Fruit fly (Drosophila melanogaster) whole organism, embryonic: Measurements from ENCODE around the gene CG13250.

Source experiments
- B-H1 ChIP-seq: fragments of 200-800 bp; sonication (Bioruptor generic); IDR thresholded peaks from 3 replicates; pipeline ENCODE4 v1.3.6; 2022; ENCODE audit warnings: missing biosample characterization, missing genetic modification characterization
- CG11696 ChIP-seq: fragments of 200-800 bp; sonication (Bioruptor generic); IDR thresholded peaks from 2 replicates; pipeline ENCODE4 v1.3.6; 2022; ENCODE audit warnings: missing biosample characterization, missing genetic modification characterization
- CG12104 ChIP-seq: fragments of 200-800 bp; sonication (Bioruptor generic); optimal IDR thresholded peaks from 3 replicates; lab custom pipeline; 2016; ENCODE audit warnings: missing biosample characterization, missing genetic modification characterization
- CG12299 ChIP-seq: fragments of 200-800 bp; sonication (Bioruptor generic); optimal IDR thresholded peaks from 2 replicates; lab custom pipeline; 2018; ENCODE audit warnings: missing biosample characterization, mild to moderate bottlenecking, missing genetic modification characterization
- CG14667 ChIP-seq: fragments of 200-800 bp; sonication (Bioruptor generic); IDR thresholded peaks from 2 replicates; pipeline ENCODE4 v1.3.6; 2022; ENCODE audit warnings: missing biosample characterization, missing genetic modification characterization
- CG14965 ChIP-seq: fragments of 200-800 bp; sonication (Bioruptor generic); optimal IDR thresholded peaks from 2 replicates; lab custom pipeline; 2016; ENCODE audit warnings: missing biosample characterization, missing genetic modification characterization, borderline replicate concordance
- CG18599 ChIP-seq: fragments of 200-800 bp; sonication (Bioruptor generic); optimal IDR thresholded peaks from 3 replicates; lab custom pipeline; 2017; ENCODE audit warnings: missing biosample characterization, missing genetic modification characterization, mild to moderate bottlenecking, moderate library complexity, missing genetic modification reagents
- CG2678 ChIP-seq: fragments of 200-800 bp; sonication (Bioruptor generic); optimal IDR thresholded peaks from 3 replicates; lab custom pipeline; 2019; ENCODE audit warnings: missing biosample characterization, mild to moderate bottlenecking, missing genetic modification characterization, moderate library complexity
- CG2875 ChIP-seq: fragments of 200-800 bp; sonication (Bioruptor generic); optimal IDR thresholded peaks from 2 replicates; lab custom pipeline; 2017; ENCODE audit warnings: missing biosample characterization, mild to moderate bottlenecking, missing genetic modification characterization, missing genetic modification reagents
- CG4282 ChIP-seq: fragments of 200-800 bp; sonication (Bioruptor generic); optimal IDR thresholded peaks from 2 replicates; lab custom pipeline; 2016; ENCODE audit warnings: missing biosample characterization, missing genetic modification characterization
- CG4617 ChIP-seq: fragments of 200-800 bp; sonication (Bioruptor generic); optimal IDR thresholded peaks from 3 replicates; lab custom pipeline; 2016; ENCODE audit warnings: missing biosample characterization, missing genetic modification characterization, borderline replicate concordance
- CG6689 ChIP-seq: fragments of 200-800 bp; sonication (Bioruptor generic); IDR thresholded peaks from 2 replicates; pipeline ENCODE4 v1.3.6; 2022; ENCODE audit warnings: missing biosample characterization, missing genetic modification characterization
- CG6791 ChIP-seq: fragments of 200-800 bp; sonication (Bioruptor generic); IDR thresholded peaks from 3 replicates; pipeline ENCODE4 v1.3.6; 2022; ENCODE audit warnings: missing biosample characterization, missing genetic modification characterization; ENCODE audit not compliant: partially characterized antibody
- CG7357 ChIP-seq: fragments of 200-800 bp; sonication (Bioruptor generic); IDR thresholded peaks from 3 replicates; pipeline ENCODE4 v1.3.6; 2022; ENCODE audit warnings: missing biosample characterization, missing genetic modification characterization
- CTCF ChIP-seq: fragments of 200-800 bp; sonication (Bioruptor generic); optimal IDR thresholded peaks from 2 replicates; lab custom pipeline; 2017; ENCODE audit warnings: missing biosample characterization, mild to moderate bottlenecking, missing genetic modification characterization, moderate library complexity
- Chrac-16 ChIP-seq: fragments of 200-800 bp; sonication (Bioruptor generic); optimal IDR thresholded peaks from 3 replicates; lab custom pipeline; 2016; ENCODE audit warnings: missing biosample characterization, missing genetic modification characterization
- CrebB ChIP-seq: fragments of 200-800 bp; sonication (Bioruptor generic); optimal IDR thresholded peaks from 3 replicates; lab custom pipeline; 2018; ENCODE audit warnings: missing biosample characterization, mild to moderate bottlenecking, missing genetic modification characterization
- Dek ChIP-seq: fragments of 200-800 bp; sonication (Bioruptor generic); optimal IDR thresholded peaks from 3 replicates; lab custom pipeline; 2019; ENCODE audit warnings: missing biosample characterization, mild to moderate bottlenecking, missing genetic modification characterization, moderate library complexity
- Dip2 ChIP-seq: fragments of 200-800 bp; sonication (Bioruptor generic); IDR thresholded peaks from 2 replicates; pipeline ENCODE4 v1.3.6; 2022; ENCODE audit warnings: missing biosample characterization, missing genetic modification characterization
- Drgx ChIP-seq: fragments of 200-800 bp; sonication (Bioruptor generic); IDR thresholded peaks from 2 replicates; pipeline ENCODE4 v1.3.6; 2022; ENCODE audit warnings: missing biosample characterization, missing genetic modification characterization
- Fer1 ChIP-seq: fragments of 200-800 bp; sonication (Bioruptor generic); optimal IDR thresholded peaks from 2 replicates; lab custom pipeline; 2017; ENCODE audit warnings: missing biosample characterization, mild to moderate bottlenecking, missing genetic modification characterization
- Gsc ChIP-seq: fragments of 200-800 bp; sonication (Bioruptor generic); IDR thresholded peaks from 2 replicates; pipeline ENCODE4 v1.3.6; 2022; ENCODE audit warnings: missing biosample characterization, missing genetic modification characterization
- H15 ChIP-seq: fragments of 200-800 bp; sonication (Bioruptor generic); IDR thresholded peaks from 3 replicates; pipeline ENCODE4 v1.3.6; 2022; ENCODE audit warnings: missing biosample characterization, missing genetic modification characterization
- Hey ChIP-seq: fragments of 200-800 bp; sonication (Bioruptor generic); optimal IDR thresholded peaks from 3 replicates; lab custom pipeline; 2018; ENCODE audit warnings: missing biosample characterization, mild to moderate bottlenecking, missing genetic modification characterization
- Lhr ChIP-seq: fragments of 200-800 bp; sonication (Bioruptor generic); optimal IDR thresholded peaks from 3 replicates; lab custom pipeline; 2017; ENCODE audit warnings: mild to moderate bottlenecking, missing biosample characterization, missing genetic modification reagents, missing genetic modification characterization
- Mad ChIP-seq: fragments of 200-800 bp; sonication (Bioruptor generic); optimal IDR thresholded peaks from 2 replicates; lab custom pipeline; 2016; ENCODE audit warnings: missing biosample characterization, missing genetic modification characterization
- NC2β ChIP-seq: fragments of 200-800 bp; sonication (Bioruptor generic); optimal IDR thresholded peaks from 2 replicates; lab custom pipeline; 2016; ENCODE audit warnings: missing biosample characterization, missing genetic modification characterization
- NK7.1 ChIP-seq: fragments of 200-800 bp; sonication (Bioruptor generic); optimal IDR thresholded peaks from 3 replicates; lab custom pipeline; 2016; ENCODE audit warnings: missing biosample characterization, missing genetic modification characterization
- Rx ChIP-seq: fragments of 200-800 bp; sonication (Bioruptor generic); IDR thresholded peaks from 2 replicates; pipeline ENCODE4 v1.3.6; 2022; ENCODE audit warnings: missing biosample characterization, missing genetic modification characterization
- YL-1 ChIP-seq: fragments of 200-800 bp; sonication (Bioruptor generic); optimal IDR thresholded peaks from 3 replicates; lab custom pipeline; 2017; ENCODE audit warnings: missing biosample characterization, mild to moderate bottlenecking, missing genetic modification characterization
- ash1 ChIP-seq: fragments of 200-800 bp; sonication (Bioruptor generic); optimal IDR thresholded peaks from 2 replicates; lab custom pipeline; 2018; ENCODE audit warnings: missing biosample characterization, mild to moderate bottlenecking, missing genetic modification characterization
- bowl ChIP-seq: fragments of 200-800 bp; sonication (Bioruptor generic); IDR thresholded peaks from 2 replicates; pipeline ENCODE4 v1.3.6; 2022; ENCODE audit warnings: missing biosample characterization, missing genetic modification characterization
- danr ChIP-seq: fragments of 200-800 bp; sonication (Bioruptor generic); IDR thresholded peaks from 2 replicates; pipeline ENCODE4 v1.3.6; 2022; ENCODE audit warnings: missing biosample characterization, missing genetic modification characterization
- emc ChIP-seq: fragments of 200-800 bp; sonication (Bioruptor generic); optimal IDR thresholded peaks from 2 replicates; lab custom pipeline; 2016; ENCODE audit warnings: missing biosample characterization, missing genetic modification characterization
- fd3F ChIP-seq: fragments of 200-800 bp; sonication (Bioruptor generic); optimal IDR thresholded peaks from 2 replicates; lab custom pipeline; 2018; ENCODE audit warnings: missing biosample characterization, mild to moderate bottlenecking, missing genetic modification characterization, moderate library complexity
- fu2 ChIP-seq: fragments of 200-800 bp; sonication (Bioruptor generic); optimal IDR thresholded peaks from 2 replicates; lab custom pipeline; 2016; ENCODE audit warnings: missing biosample characterization, missing genetic modification characterization
- gro ChIP-seq: fragments of 200-800 bp; sonication (Bioruptor generic); optimal IDR thresholded peaks from 2 replicates; lab custom pipeline; 2016; ENCODE audit warnings: missing biosample characterization, missing genetic modification characterization
- insv ChIP-seq, 2 experiments: fragments of 200-800 bp; sonication (Bioruptor generic); optimal IDR thresholded peaks; 3 replicates each; lab custom pipeline; 2016 to 2018; ENCODE audit warnings: missing biosample characterization in 2 of 2, missing genetic modification characterization in 2 of 2
- klu ChIP-seq: fragments of 200-800 bp; sonication (Bioruptor generic); IDR thresholded peaks from 2 replicates; pipeline ENCODE4 v1.3.6; 2022; ENCODE audit warnings: missing biosample characterization, missing genetic modification characterization
- lab ChIP-seq: fragments of 200-800 bp; sonication (Bioruptor generic); optimal IDR thresholded peaks from 3 replicates; lab custom pipeline; 2017; ENCODE audit warnings: missing biosample characterization, missing genetic modification characterization, mild to moderate bottlenecking, moderate library complexity, missing genetic modification reagents
- psq ChIP-seq: fragments of 200-800 bp; sonication (Bioruptor generic); optimal IDR thresholded peaks from 2 replicates; lab custom pipeline; 2017; ENCODE audit warnings: missing biosample characterization, missing genetic modification characterization
- salm ChIP-seq: fragments of 200-800 bp; sonication (Bioruptor generic); optimal IDR thresholded peaks from 2 replicates; lab custom pipeline; 2018; ENCODE audit warnings: missing biosample characterization, mild to moderate bottlenecking, missing genetic modification characterization
- sens-2 ChIP-seq: fragments of 200-800 bp; sonication (Bioruptor generic); IDR thresholded peaks from 2 replicates; pipeline ENCODE4 v1.3.6; 2022; ENCODE audit warnings: missing biosample characterization, missing genetic modification characterization
- stc ChIP-seq: fragments of 200-800 bp; sonication (Bioruptor generic); IDR thresholded peaks from 2 replicates; pipeline ENCODE4 v1.3.6; 2022; ENCODE audit warnings: missing biosample characterization, missing genetic modification characterization
- sug ChIP-seq: fragments of 200-800 bp; optimal IDR thresholded peaks from 2 replicates; lab custom pipeline; 2019; ENCODE audit warnings: missing biosample characterization, mild to moderate bottlenecking, missing genetic modification characterization, moderate library complexity
- trem ChIP-seq: fragments of 200-800 bp; optimal IDR thresholded peaks from 3 replicates; lab custom pipeline; 2019; ENCODE audit warnings: missing biosample characterization, mild to moderate bottlenecking, missing genetic modification characterization, moderate library complexity
- twi ChIP-seq: fragments of 200-800 bp; optimal IDR thresholded peaks from 2 replicates; lab custom pipeline; 2019; ENCODE audit warnings: missing biosample characterization, mild to moderate bottlenecking, missing genetic modification characterization, moderate library complexity
- unc-4 ChIP-seq: fragments of 200-800 bp; sonication (Bioruptor generic); IDR thresholded peaks from 2 replicates; pipeline ENCODE4 v1.3.6; 2022; ENCODE audit warnings: missing biosample characterization, missing genetic modification characterization; ENCODE audit not compliant: partially characterized antibody
- vvl ChIP-seq: fragments of 200-800 bp; sonication (Bioruptor generic); IDR thresholded peaks from 2 replicates; pipeline ENCODE4 v1.3.6; 2022; ENCODE audit warnings: missing biosample characterization, missing genetic modification characterization
- yki ChIP-seq: fragments of >200 bp; optimal IDR thresholded peaks from 3 replicates; lab custom pipeline; 2018
- zf30C ChIP-seq: fragments of 200-800 bp; sonication (Bioruptor generic); optimal IDR thresholded peaks from 3 replicates; lab custom pipeline; 2018; ENCODE audit warnings: missing biosample characterization, mild to moderate bottlenecking, missing genetic modification characterization

CG13250 gene

dm6 chr3L:20526196-20526740, 7.2 kb upstream of the CG13250 start, which contains the start of gene Nubp2 (continued):
- TF ChIP-seq Dek (tag; lab: Kevin White, UChicago): peak; percentile 95
- TF ChIP-seq CG14667 (GFP tag; lab: Robert Waterston, UW): peak; percentile 89
- TF ChIP-seq salm: peak; percentile 84
- peak; percentile 94 for TF ChIP-seq klu (GFP tag; lab: Robert Waterston, UW)
- TF ChIP-seq sug (tag; lab: Kevin White, UChicago): peak; percentile 97
- TF ChIP-seq CrebB (tag; lab: Kevin White, UChicago): peak; percentile 87
- TF ChIP-seq ash1: peak; percentile 64
- TF ChIP-seq vvl (GFP tag; lab: Robert Waterston, UW): peak; percentile 95
- TF ChIP-seq CG7357 (GFP tag; lab: Robert Waterston, UW): peak; percentile 88
- TF ChIP-seq lab (GFP tag; lab: Kevin White, UChicago): peak; percentile 96
- TF ChIP-seq CG12104: peak; percentile 95
- no peak; the same call in 1 of the 2 replicates for TF ChIP-seq Gsc
- TF ChIP-seq psq: peak; percentile 85
- peak; percentile 84 for TF ChIP-seq YL-1
- TF ChIP-seq CG12299 (tag; lab: Kevin White, UChicago): peak; percentile 91
- TF ChIP-seq NC2β (GFP tag; lab: Kevin White, UChicago): peak; percentile 89
- TF ChIP-seq fu2 (GFP tag; lab: Kevin White, UChicago): peak; percentile 94
- peak; percentile 49 for TF ChIP-seq CTCF (GFP tag; lab: Kevin White, UChicago)
- TF ChIP-seq CG11696: peak; percentile 73
- TF ChIP-seq zf30C (GFP tag; lab: Kevin White, UChicago): peak; percentile 4
- TF ChIP-seq stc (GFP tag; lab: Robert Waterston, UW): peak; percentile 89
- peak; percentile 76 for TF ChIP-seq CG2875 (GFP tag; lab: Kevin White, UChicago)
- peak; percentile 90 for TF ChIP-seq emc (GFP tag; lab: Kevin White, UChicago)
- peak; percentile 85 for TF ChIP-seq NK7.1 (GFP tag; lab: Kevin White, UChicago)
- peak; percentile 94 for TF ChIP-seq CG4617 (GFP tag; lab: Kevin White, UChicago)
- TF ChIP-seq sens-2: peak; percentile 63; the same call in 1 of the 2 replicates
- peak in 1 of 2 experiments; percentile 88 for TF ChIP-seq insv (GFP tag; optimal IDR thresholded peaks at IDR 0.05; lab: Kevin White, UChicago)
- peak; percentile 91 for TF ChIP-seq H15 (GFP tag; lab: Robert Waterston, UW)
- TF ChIP-seq CG14965: no peak
- TF ChIP-seq unc-4: no peak
- peak; percentile 97 for TF ChIP-seq Chrac-16 (GFP tag; lab: Kevin White, UChicago)
- TF ChIP-seq CG6689 (GFP tag; lab: Robert Waterston, UW): peak; percentile 98
- TF ChIP-seq gro (GFP tag; lab: Kevin White, UChicago): peak; percentile 91
- peak; percentile 94 for TF ChIP-seq twi (tag; lab: Kevin White, UChicago)
- TF ChIP-seq danr (GFP tag; lab: Robert Waterston, UW): peak; percentile 87
- TF ChIP-seq Lhr: peak; percentile 88
- TF ChIP-seq CG6791 (GFP tag; lab: Robert Waterston, UW): no peak
- TF ChIP-seq Hey (tag; lab: Kevin White, UChicago): peak; percentile 78
- TF ChIP-seq CG2678 (tag; lab: Kevin White, UChicago): peak; percentile 97
- peak; percentile 1 for TF ChIP-seq yki (lab: Kevin White, UChicago)
- peak; percentile 61; the same call in 1 of the 2 replicates for TF ChIP-seq bowl (GFP tag; lab: Robert Waterston, UW)
- TF ChIP-seq trem: peak; percentile 92
- no peak; the same call in 1 of the 2 replicates for TF ChIP-seq Dip2 (GFP tag; lab: Robert Waterston, UW)
- peak; percentile 95 for TF ChIP-seq CG18599
- TF ChIP-seq Fer1 (GFP tag; lab: Kevin White, UChicago): peak; percentile 93
- peak; percentile 95 for TF ChIP-seq fd3F (GFP tag; lab: Kevin White, UChicago)
- peak; percentile 84 for TF ChIP-seq Rx (GFP tag; lab: Robert Waterston, UW)
- TF ChIP-seq Drgx (GFP tag; lab: Robert Waterston, UW): peak; percentile 83
- TF ChIP-seq CG4282 (GFP tag; lab: Kevin White, UChicago): peak; percentile 70
- peak; percentile 95 for TF ChIP-seq Mad (GFP tag; lab: Kevin White, UChicago)
- TF ChIP-seq B-H1: peak; percentile 77
